Worm (Caenorhabditis elegans) whole organism, midembryonic: ENCODE data around the gene blos-7.

ENCODE experiments used
- med-1 ChIP-seq: sonication (generic microtip); optimal IDR thresholded peaks from 2 replicates; lab custom pipeline; 2017; ENCODE audit warnings: missing genetic modification characterization, mild to moderate bottlenecking, missing compliant biosample characterization, antibody characterized with exemption, missing genetic modification reagents; ENCODE audit not compliant: insufficient read depth
- ref-1 ChIP-seq: fragments of 200-800 bp; sonication (Bioruptor generic); conservative IDR thresholded peaks from 2 replicates; pipeline ENCODE4 v1.3.6; 2022; ENCODE audit warnings: missing genetic modification reagents, missing genetic modification characterization, missing compliant biosample characterization
- tab-1 ChIP-seq: fragments of 200-800 bp; sonication (Bioruptor generic); IDR thresholded peaks from 2 replicates; pipeline ENCODE4 v1.3.6; 2022; ENCODE audit warnings: missing genetic modification characterization, missing compliant biosample characterization

- TF ChIP-seq tab-1 (GFP tag; lab: Robert Waterston, UW) (no peak), med-1 (GFP tag; lab: Kevin White, UChicago) (no peak), ref-1 (no peak)
These were observed 12.1 kb downstream of the blos-7 start for ce11 chrIV:3570612-3571011.
